Worm (Caenorhabditis elegans) whole organism, L3 larva: Measurements from ENCODE around the gene F22B7.9.
A peak's percentile ranks its signal among the peaks of the same experiment; 100 is the strongest.

ENCODE experiments used
- R02D3.7 ChIP-seq: fragments of 150-350 bp; optimal IDR thresholded peaks from 2 replicates; lab custom pipeline; 2014; ENCODE audit warnings: missing biosample characterization, missing genetic modification characterization
- ZK546.5 ChIP-seq: sonication (generic microtip); optimal IDR thresholded peaks from 2 replicates; lab custom pipeline; 2017; ENCODE audit warnings: missing biosample characterization, missing genetic modification characterization
- aly-2 ChIP-seq: fragments of 150-350 bp; optimal IDR thresholded peaks from 2 replicates; lab custom pipeline; 2014; ENCODE audit warnings: missing biosample characterization, missing genetic modification characterization
- ama-1 ChIP-seq: fragments of 150-350 bp; optimal IDR thresholded peaks from 2 replicates; lab custom pipeline; 2018
- ceh-16 ChIP-seq: sonication (generic microtip); optimal IDR thresholded peaks from 2 replicates; lab custom pipeline; 2017; ENCODE audit warnings: missing biosample characterization, missing genetic modification characterization
- ceh-28 ChIP-seq: fragments of 150-350 bp; optimal IDR thresholded peaks from 2 replicates; lab custom pipeline; 2014; ENCODE audit warnings: missing biosample characterization, missing genetic modification reagents, missing genetic modification characterization
- ceh-82 ChIP-seq: fragments of 150-350 bp; optimal IDR thresholded peaks from 2 replicates; lab custom pipeline; 2014; ENCODE audit warnings: missing biosample characterization, missing genetic modification characterization
- ceh-9 ChIP-seq: sonication (generic microtip); optimal IDR thresholded peaks from 2 replicates; lab custom pipeline; 2018; ENCODE audit warnings: missing biosample characterization, missing genetic modification characterization
- daf-12 ChIP-seq: fragments of 150-350 bp; optimal IDR thresholded peaks from 2 replicates; lab custom pipeline; 2014; ENCODE audit warnings: missing biosample characterization, missing genetic modification reagents, missing genetic modification characterization
- egl-27 ChIP-seq: sonication (generic microtip); optimal IDR thresholded peaks from 4 replicates; lab custom pipeline; 2017; ENCODE audit warnings: missing biosample characterization, missing genetic modification reagents, missing genetic modification characterization
- egl-5 ChIP-seq: fragments of 150-350 bp; optimal IDR thresholded peaks from 2 replicates; lab custom pipeline; 2017; ENCODE audit warnings: missing biosample characterization, missing genetic modification reagents, missing genetic modification characterization, inconsistent platforms
- elt-1 ChIP-seq: fragments of 150-350 bp; optimal IDR thresholded peaks from 2 replicates; lab custom pipeline; 2014; ENCODE audit warnings: missing biosample characterization, missing genetic modification characterization
- elt-2 ChIP-seq: sonication (generic microtip); optimal IDR thresholded peaks from 2 replicates; lab custom pipeline; 2016; ENCODE audit warnings: missing genetic modification reagents, mild to moderate bottlenecking, missing genetic modification characterization, missing compliant biosample characterization
- elt-3 ChIP-seq, 3 experiments: fragments of 150-350 bp in 1 of 3; sonication (generic microtip) in 2 of 3; optimal IDR thresholded peaks; 2 replicates in 2 of 3; 4 replicates in 1 of 3; lab custom pipeline; 2014 to 2017; ENCODE audit warnings: missing biosample characterization in 3 of 3, missing genetic modification characterization in 3 of 3
- eor-1 ChIP-seq, 2 experiments: fragments of 150-350 bp; optimal IDR thresholded peaks; 2 replicates each; lab custom pipeline; 2014 to 2018; ENCODE audit warnings: missing biosample characterization in 2 of 2, missing genetic modification characterization in 2 of 2
- fkh-10 ChIP-seq: sonication (generic microtip); optimal IDR thresholded peaks from 2 replicates; lab custom pipeline; 2017; ENCODE audit warnings: missing biosample characterization, missing genetic modification reagents, missing genetic modification characterization
- fkh-2 ChIP-seq: fragments of 150-350 bp; optimal IDR thresholded peaks from 2 replicates; lab custom pipeline; 2014; ENCODE audit warnings: missing biosample characterization, missing genetic modification reagents, missing genetic modification characterization
- fos-1 ChIP-seq: fragments of 150-350 bp; optimal IDR thresholded peaks from 2 replicates; lab custom pipeline; 2014; ENCODE audit warnings: missing biosample characterization, missing genetic modification characterization
- hmg-11 ChIP-seq: sonication (generic microtip); optimal IDR thresholded peaks from 2 replicates; lab custom pipeline; 2016; ENCODE audit warnings: missing genetic modification characterization, missing compliant biosample characterization
- jun-1 ChIP-seq: fragments of 150-350 bp; optimal IDR thresholded peaks from 2 replicates; lab custom pipeline; 2014; ENCODE audit warnings: missing biosample characterization, missing genetic modification reagents, missing genetic modification characterization
- lin-15B ChIP-seq: fragments of 150-350 bp; optimal IDR thresholded peaks from 2 replicates; lab custom pipeline; 2014; ENCODE audit warnings: missing biosample characterization, missing genetic modification characterization
- lin-39 ChIP-seq: fragments of 150-350 bp; optimal IDR thresholded peaks from 2 replicates; lab custom pipeline; 2018; ENCODE audit warnings: missing biosample characterization, missing genetic modification reagents, missing genetic modification characterization
- lsy-12 ChIP-seq: sonication (generic microtip); optimal IDR thresholded peaks from 2 replicates; lab custom pipeline; 2016; ENCODE audit warnings: mild to moderate bottlenecking, missing genetic modification characterization, missing compliant biosample characterization
- mdl-1 ChIP-seq: fragments of 150-350 bp; optimal IDR thresholded peaks from 2 replicates; lab custom pipeline; 2014; ENCODE audit warnings: missing biosample characterization, missing genetic modification characterization
- mml-1 ChIP-seq: fragments of 150-350 bp; sonication (generic microtip); optimal IDR thresholded peaks from 3 replicates; lab custom pipeline; 2014; ENCODE audit warnings: missing biosample characterization, missing genetic modification characterization
- nfya-1 ChIP-seq: sonication (generic microtip); optimal IDR thresholded peaks from 2 replicates; lab custom pipeline; 2017; ENCODE audit warnings: missing genetic modification characterization, mild to moderate bottlenecking, missing compliant biosample characterization, antibody characterized with exemption, moderate library complexity; ENCODE audit not compliant: insufficient read depth
- nhr-11 ChIP-seq: fragments of 150-350 bp; optimal IDR thresholded peaks from 2 replicates; lab custom pipeline; 2014; ENCODE audit warnings: missing biosample characterization, missing genetic modification characterization
- nhr-12 ChIP-seq: fragments of 150-350 bp; optimal IDR thresholded peaks from 2 replicates; lab custom pipeline; 2014; ENCODE audit warnings: missing biosample characterization, missing genetic modification characterization
- nhr-23 ChIP-seq: fragments of 150-350 bp; optimal IDR thresholded peaks from 2 replicates; lab custom pipeline; 2014; ENCODE audit warnings: missing biosample characterization, missing genetic modification reagents, missing genetic modification characterization
- nhr-237 ChIP-seq: fragments of 150-350 bp; optimal IDR thresholded peaks from 2 replicates; lab custom pipeline; 2014; ENCODE audit warnings: missing biosample characterization, missing genetic modification characterization
- nhr-25 ChIP-seq: sonication (generic microtip); optimal IDR thresholded peaks from 2 replicates; lab custom pipeline; 2017; ENCODE audit warnings: missing biosample characterization, missing genetic modification characterization
- nhr-28 ChIP-seq: fragments of 150-350 bp; optimal IDR thresholded peaks from 2 replicates; lab custom pipeline; 2014; ENCODE audit warnings: missing biosample characterization, missing genetic modification characterization
- nhr-43 ChIP-seq: sonication (generic microtip); optimal IDR thresholded peaks from 2 replicates; lab custom pipeline; 2016; ENCODE audit warnings: mild to moderate bottlenecking, missing genetic modification characterization, missing compliant biosample characterization; ENCODE audit not compliant: poor library complexity, severe bottlenecking
- nhr-67 ChIP-seq: fragments of 150-350 bp; optimal IDR thresholded peaks from 2 replicates; lab custom pipeline; 2014; ENCODE audit warnings: missing biosample characterization, missing genetic modification characterization
- nhr-76 ChIP-seq: fragments of 150-350 bp; sonication (generic microtip); optimal IDR thresholded peaks from 5 replicates; lab custom pipeline; 2014; ENCODE audit warnings: missing biosample characterization, missing genetic modification characterization
- nhr-77 ChIP-seq: fragments of 150-350 bp; optimal IDR thresholded peaks from 2 replicates; lab custom pipeline; 2014; ENCODE audit warnings: missing biosample characterization, missing genetic modification characterization
- pha-4 ChIP-seq: fragments of 150-350 bp; optimal IDR thresholded peaks from 2 replicates; lab custom pipeline; 2014; ENCODE audit warnings: missing biosample characterization, missing genetic modification reagents, missing genetic modification characterization
- pqm-1 ChIP-seq: fragments of 150-350 bp; optimal IDR thresholded peaks from 2 replicates; lab custom pipeline; 2017; ENCODE audit warnings: missing biosample characterization, missing genetic modification characterization, inconsistent platforms
- sea-2 ChIP-seq: fragments of 150-350 bp; sonication (generic microtip); optimal IDR thresholded peaks from 4 replicates; lab custom pipeline; 2014; ENCODE audit warnings: missing biosample characterization, missing genetic modification reagents, missing genetic modification characterization
- skn-1 ChIP-seq: fragments of 150-350 bp; optimal IDR thresholded peaks from 2 replicates; lab custom pipeline; 2014; ENCODE audit warnings: missing biosample characterization, missing genetic modification characterization
- snpc-4 ChIP-seq: fragments of 150-350 bp; optimal IDR thresholded peaks from 2 replicates; lab custom pipeline; 2014; ENCODE audit warnings: missing biosample characterization, missing genetic modification characterization
- tbx-2 ChIP-seq: sonication (generic microtip); optimal IDR thresholded peaks from 2 replicates; lab custom pipeline; 2016; ENCODE audit warnings: mild to moderate bottlenecking, missing genetic modification characterization, missing compliant biosample characterization
- unc-39 ChIP-seq: sonication (generic microtip); optimal IDR thresholded peaks from 4 replicates; lab custom pipeline; 2017; ENCODE audit warnings: missing biosample characterization, missing genetic modification characterization
- unc-62 ChIP-seq: fragments of 150-350 bp; sonication (generic microtip); optimal IDR thresholded peaks from 4 replicates; lab custom pipeline; 2014; ENCODE audit warnings: missing biosample characterization, missing genetic modification reagents, missing genetic modification characterization
- zag-1 ChIP-seq: fragments of 150-350 bp; optimal IDR thresholded peaks from 2 replicates; lab custom pipeline; 2014; ENCODE audit warnings: missing biosample characterization, missing genetic modification characterization
- ztf-11 ChIP-seq: fragments of 150-350 bp; optimal IDR thresholded peaks from 2 replicates; lab custom pipeline; 2014; ENCODE audit warnings: missing biosample characterization, missing genetic modification characterization
- ztf-4 ChIP-seq: fragments of 150-350 bp; optimal IDR thresholded peaks from 2 replicates; lab custom pipeline; 2014; ENCODE audit warnings: missing biosample characterization, missing genetic modification characterization

F22B7.9 gene

ce11 chrIII:8653875-8654386 lies at the start of gene F22B7.9:
Gene F22B7.9 (minus strand): TSS chrIII:8653925.
- no peak for TF ChIP-seq nhr-43 (tag; lab: Kevin White, UChicago)
- peak; percentile 50 for TF ChIP-seq jun-1 (tag; lab: Kevin White, UChicago)
- TF ChIP-seq nfya-1 = peak; percentile 18
- no peak for TF ChIP-seq nhr-77 (tag; lab: Kevin White, UChicago)
- TF ChIP-seq nhr-23 (tag; lab: Kevin White, UChicago) = no peak
- no peak for TF ChIP-seq ceh-9 (tag; lab: Kevin White, UChicago)
- TF ChIP-seq eor-1 (tag; optimal IDR thresholded peaks at IDR 0.05; lab: Kevin White, UChicago) = no peak
- no peak for TF ChIP-seq unc-39 (tag; lab: Kevin White, UChicago)
- peak; percentile 64 for TF ChIP-seq pqm-1 (tag; lab: Kevin White, UChicago)
- TF ChIP-seq ama-1 (lab: Kevin White, UChicago) = peak; percentile 30
- peak; percentile 50 for TF ChIP-seq elt-2 (tag; lab: Kevin White, UChicago)
- TF ChIP-seq elt-1 (tag; lab: Kevin White, UChicago) = no peak
- peak; percentile 95 for TF ChIP-seq pha-4 (tag; lab: Kevin White, UChicago)
- TF ChIP-seq ceh-16 (tag; lab: Kevin White, UChicago) = no peak
- no peak for TF ChIP-seq elt-3 (tag; optimal IDR thresholded peaks at IDR 0.05; lab: Kevin White, UChicago)

- peak; percentile 27 for TF ChIP-seq R02D3.7 (tag; lab: Kevin White, UChicago)
- TF ChIP-seq aly-2 = no peak
- no peak for TF ChIP-seq nhr-237 (tag; lab: Kevin White, UChicago)
- TF ChIP-seq mdl-1 (tag; lab: Kevin White, UChicago) = no peak
- no peak for TF ChIP-seq ama-1 (lab: Kevin White, UChicago)
- peak; percentile 42 for TF ChIP-seq nhr-43 (tag; lab: Kevin White, UChicago)
- TF ChIP-seq nhr-12 (tag; lab: Kevin White, UChicago) = no peak
- no peak for TF ChIP-seq ceh-28 (tag; lab: Kevin White, UChicago)
- TF ChIP-seq nhr-11 = no peak
- TF ChIP-seq pqm-1 (tag; lab: Kevin White, UChicago) = no peak
- no peak for TF ChIP-seq nhr-77 (tag; lab: Kevin White, UChicago)
- peak; percentile 21 for TF ChIP-seq nhr-25 (tag; lab: Kevin White, UChicago)
- no peak for TF ChIP-seq nhr-67 (tag; lab: Kevin White, UChicago)
- no peak for TF ChIP-seq elt-1 (tag; lab: Kevin White, UChicago)
- no peak for TF ChIP-seq egl-5
- TF ChIP-seq lin-39 = peak; percentile 51
- TF ChIP-seq lsy-12 = no peak
- TF ChIP-seq ztf-11 = no peak
- no peak for TF ChIP-seq ZK546.5 (tag; lab: Kevin White, UChicago)
- no peak for TF ChIP-seq ztf-4 (tag; lab: Kevin White, UChicago)
- TF ChIP-seq ceh-16 (tag; lab: Kevin White, UChicago) = no peak
- TF ChIP-seq sea-2 (GFP tag; lab: Kevin White, UChicago) = no peak
- TF ChIP-seq tbx-2 = no peak
- no peak for TF ChIP-seq jun-1 (tag; lab: Kevin White, UChicago)
- TF ChIP-seq nhr-23 (tag; lab: Kevin White, UChicago) = peak; percentile 38
- no peak for TF ChIP-seq elt-3 (tag; optimal IDR thresholded peaks at IDR 0.05; lab: Kevin White, UChicago)
- TF ChIP-seq pha-4 (tag; lab: Kevin White, UChicago) = no peak
- no peak for TF ChIP-seq mml-1
- no peak for TF ChIP-seq unc-62 (GFP tag; lab: Kevin White, UChicago)
- TF ChIP-seq unc-39 (tag; lab: Kevin White, UChicago) = no peak
- TF ChIP-seq zag-1 (tag; lab: Kevin White, UChicago) = no peak
- TF ChIP-seq snpc-4 (tag; lab: Kevin White, UChicago) = peak; percentile 53
- no peak for TF ChIP-seq elt-2 (tag; lab: Kevin White, UChicago)
- TF ChIP-seq ceh-9 (tag; lab: Kevin White, UChicago) = no peak
- TF ChIP-seq nhr-28 (tag; lab: Kevin White, UChicago) = no peak
- TF ChIP-seq nhr-76 = no peak
- no peak for TF ChIP-seq egl-27 (tag; lab: Kevin White, UChicago)
- TF ChIP-seq fkh-10 = no peak
- TF ChIP-seq fos-1 (tag; lab: Kevin White, UChicago) = no peak
- TF ChIP-seq fkh-2 (tag; lab: Kevin White, UChicago) = no peak
- no peak for TF ChIP-seq eor-1 (tag; optimal IDR thresholded peaks at IDR 0.05; lab: Kevin White, UChicago)
- peak; percentile 83 for TF ChIP-seq nfya-1
- peak; percentile 86 for TF ChIP-seq lin-15B
- TF ChIP-seq ceh-82 = no peak
- no peak for TF ChIP-seq hmg-11 (tag; lab: Kevin White, UChicago)
- no peak for TF ChIP-seq daf-12
- TF ChIP-seq skn-1 (tag; lab: Kevin White, UChicago) = no peak
These were observed 46.7 kb upstream of the F22B7.9 start, which contains the start of the genes sdz-1 and vps-33.1 for ce11 chrIII:8700289-8700957. Gene sdz-1 (minus strand): TSS chrIII:8700339. Gene vps-33.1 (plus strand): TSS chrIII:8700927.
